Fruit fly (Drosophila melanogaster): ENCODE results near the gene CG31538.

The CG31538 gene

dm6 chr3R:5300620-5301019, 23.0 kb upstream of the CG31538 start:
- no peak for TF ChIP-seq tai (GFP tag; optimal IDR thresholded peaks at IDR 0.05)
- no peak for TF ChIP-seq Rel (GFP tag; optimal IDR thresholded peaks at IDR 0.05)
- peak; percentile 19 for TF ChIP-seq Rel (tag; optimal IDR thresholded peaks at IDR 0.05)
- peak; percentile 5 for TF ChIP-seq OdsH (GFP tag; optimal IDR thresholded peaks at IDR 0.05)
- TF ChIP-seq br (GFP tag; optimal IDR thresholded peaks at IDR 0.05), result peak; percentile 18

dm6 chr3R:5299569-5300195, 22.0 kb upstream of the CG31538 start, which contains the start of gene Tim17b1:
Gene Tim17b1 (plus strand): TSS chr3R:5300145.
- TF ChIP-seq Rel (GFP tag; optimal IDR thresholded peaks at IDR 0.05) (no peak), Rel (tag; optimal IDR thresholded peaks at IDR 0.05) (peak; percentile 38), Abd-B (GFP tag; optimal IDR thresholded peaks at IDR 0.05) (no peak)

- TF ChIP-seq jim (GFP tag; optimal IDR thresholded peaks at IDR 0.05), result peak; percentile 43
- TF ChIP-seq brk (GFP tag; optimal IDR thresholded peaks at IDR 0.05), result no peak
- no peak for TF ChIP-seq CrebA (GFP tag; optimal IDR thresholded peaks at IDR 0.05; ENCODE audit: borderline replicate concordance)
- no peak for TF ChIP-seq usp (GFP tag; optimal IDR thresholded peaks at IDR 0.05)
- TF ChIP-seq dl (GFP tag; optimal IDR thresholded peaks at IDR 0.05; ENCODE audit: insufficient read depth in 1 of 2, partially characterized antibody in 2 of 2), result no peak
- TF ChIP-seq Mio (GFP tag; optimal IDR thresholded peaks at IDR 0.05), result no peak
- no peak for TF ChIP-seq sage (GFP tag; optimal IDR thresholded peaks at IDR 0.05)
- peak; percentile 47 for TF ChIP-seq fru (GFP tag; optimal IDR thresholded peaks at IDR 0.05)
- no peak for TF ChIP-seq woc (GFP tag; optimal IDR thresholded peaks at IDR 0.05)
- peak; percentile 68 for TF ChIP-seq Myc (optimal IDR thresholded peaks at IDR 0.05)
- peak; percentile 21 for TF ChIP-seq dmrt93B (GFP tag; optimal IDR thresholded peaks at IDR 0.05)
- TF ChIP-seq CG32264 (GFP tag; optimal IDR thresholded peaks at IDR 0.05), result no peak
- no peak for TF ChIP-seq Vsx2 (GFP tag; optimal IDR thresholded peaks at IDR 0.05; ENCODE audit: partially characterized antibody)
- TF ChIP-seq tai (GFP tag; optimal IDR thresholded peaks at IDR 0.05), result peak; percentile 56
- peak; percentile 75 for TF ChIP-seq rgr (GFP tag; optimal IDR thresholded peaks at IDR 0.05)
- TF ChIP-seq psq (GFP tag; optimal IDR thresholded peaks at IDR 0.05), result peak; percentile 24
- TF ChIP-seq Hr78 (GFP tag; optimal IDR thresholded peaks at IDR 0.05), result no peak
- TF ChIP-seq sv (GFP tag; optimal IDR thresholded peaks at IDR 0.05), result peak; percentile 49
- peak; percentile 64 for TF ChIP-seq Hnf4 (GFP tag; optimal IDR thresholded peaks at IDR 0.05)
- peak; percentile 8 for TF ChIP-seq dsf (GFP tag; optimal IDR thresholded peaks at IDR 0.05; ENCODE audit: borderline replicate concordance)
- TF ChIP-seq HLH106 (tag; optimal IDR thresholded peaks at IDR 0.05), result no peak
- peak; percentile 61 for TF ChIP-seq h (GFP tag; optimal IDR thresholded peaks at IDR 0.05)
- TF ChIP-seq CG9705 (GFP tag; optimal IDR thresholded peaks at IDR 0.05), result no peak
- no peak for TF ChIP-seq lola (GFP tag; optimal IDR thresholded peaks at IDR 0.05)
- no peak for TF ChIP-seq N (GFP tag; optimal IDR thresholded peaks at IDR 0.05)
- no peak for TF ChIP-seq Dif (GFP tag; optimal IDR thresholded peaks at IDR 0.05; ENCODE audit: partially characterized antibody)
- no peak for TF ChIP-seq Jra (GFP tag; optimal IDR thresholded peaks at IDR 0.05)
- peak in 1 of 2 experiments; percentile 66 for TF ChIP-seq foxo (GFP tag; optimal IDR thresholded peaks at IDR 0.05)
- TF ChIP-seq Dfd (GFP tag; optimal IDR thresholded peaks at IDR 0.05), result no peak
- no peak for TF ChIP-seq Abd-B (GFP tag; optimal IDR thresholded peaks at IDR 0.05)
- peak; percentile 39 for TF ChIP-seq OdsH (GFP tag; optimal IDR thresholded peaks at IDR 0.05)
- TF ChIP-seq ey (GFP tag; optimal IDR thresholded peaks at IDR 0.05), result peak; percentile 38
- no peak for TF ChIP-seq Rel (GFP tag; optimal IDR thresholded peaks at IDR 0.05)
- TF ChIP-seq Rel (tag; optimal IDR thresholded peaks at IDR 0.05), result no peak
- peak; percentile 71 for TF ChIP-seq Hr83 (GFP tag; optimal IDR thresholded peaks at IDR 0.05; ENCODE audit: poor library complexity, severe bottlenecking)
- TF ChIP-seq br (GFP tag; optimal IDR thresholded peaks at IDR 0.05), result peak; percentile 46
- no peak for TF ChIP-seq GATAd (GFP tag; optimal IDR thresholded peaks at IDR 0.05)
- TF ChIP-seq pan (optimal IDR thresholded peaks at IDR 0.05), result no peak
- no peak for TF ChIP-seq Sp1 (GFP tag; optimal IDR thresholded peaks at IDR 0.05)
Observed at dm6 chr3R:5298599-5299307, 21.1 kb upstream of the CG31538 start.

Data from whole organism, wandering third instar larva.